Fruit fly (Drosophila melanogaster) whole organism, embryonic: ENCODE data around the gene CG2321.

Source experiments
- B-H1 ChIP-seq: fragments of 200-800 bp; sonication (Bioruptor generic); IDR thresholded peaks from 3 replicates; pipeline ENCODE4 v1.3.6; 2022; ENCODE audit warnings: missing biosample characterization, missing genetic modification characterization
- B-H2 ChIP-seq: fragments of 200-800 bp; sonication (Bioruptor generic); optimal IDR thresholded peaks from 2 replicates; lab custom pipeline; 2018; ENCODE audit warnings: missing biosample characterization, mild to moderate bottlenecking, missing genetic modification characterization
- CG10209 ChIP-seq: fragments of 200-800 bp; sonication (Bioruptor generic); optimal IDR thresholded peaks from 3 replicates; lab custom pipeline; 2017; ENCODE audit warnings: missing biosample characterization, mild to moderate bottlenecking, missing genetic modification characterization, missing genetic modification reagents
- CG10431 ChIP-seq: fragments of 200-800 bp; sonication (Bioruptor generic); optimal IDR thresholded peaks from 3 replicates; lab custom pipeline; 2018; ENCODE audit warnings: missing biosample characterization, mild to moderate bottlenecking, missing genetic modification characterization
- CG11695 ChIP-seq: fragments of 200-800 bp; sonication (Bioruptor generic); IDR thresholded peaks from 3 replicates; pipeline ENCODE4 v1.3.6; 2022; ENCODE audit warnings: missing biosample characterization, missing genetic modification characterization
- CG12769 ChIP-seq: fragments of 200-800 bp; sonication (Bioruptor generic); optimal IDR thresholded peaks from 2 replicates; lab custom pipeline; 2019; ENCODE audit warnings: missing biosample characterization, mild to moderate bottlenecking, missing genetic modification characterization, moderate library complexity
- CG13424 ChIP-seq: fragments of 200-800 bp; sonication (Bioruptor generic); optimal IDR thresholded peaks from 2 replicates; lab custom pipeline; 2019; ENCODE audit warnings: missing biosample characterization, mild to moderate bottlenecking, missing genetic modification characterization, moderate library complexity
- CG14965 ChIP-seq: fragments of 200-800 bp; sonication (Bioruptor generic); optimal IDR thresholded peaks from 2 replicates; lab custom pipeline; 2016; ENCODE audit warnings: missing biosample characterization, missing genetic modification characterization, borderline replicate concordance
- CG1602 ChIP-seq: fragments of 200-800 bp; sonication (Bioruptor generic); optimal IDR thresholded peaks from 3 replicates; lab custom pipeline; 2016; ENCODE audit warnings: missing biosample characterization, missing genetic modification characterization
- CG1603 ChIP-seq: fragments of 200-800 bp; sonication (Bioruptor generic); optimal IDR thresholded peaks from 2 replicates; lab custom pipeline; 2019; ENCODE audit warnings: missing biosample characterization, mild to moderate bottlenecking, missing genetic modification characterization, moderate library complexity
- CG1647 ChIP-seq: fragments of 200-800 bp; sonication (Bioruptor generic); optimal IDR thresholded peaks from 3 replicates; lab custom pipeline; 2016; ENCODE audit warnings: missing biosample characterization, missing genetic modification characterization
- CG17186 ChIP-seq: fragments of 200-800 bp; sonication (Bioruptor generic); optimal IDR thresholded peaks from 3 replicates; lab custom pipeline; 2017; ENCODE audit warnings: missing biosample characterization, missing genetic modification reagents, missing genetic modification characterization
- CG17328 ChIP-seq: fragments of 200-800 bp; sonication (Bioruptor generic); IDR thresholded peaks from 2 replicates; pipeline ENCODE4 v1.3.6; 2022; ENCODE audit warnings: missing biosample characterization, missing genetic modification characterization
- CG17802 ChIP-seq: fragments of 200-800 bp; sonication (Bioruptor generic); optimal IDR thresholded peaks from 2 replicates; lab custom pipeline; 2018; ENCODE audit warnings: missing biosample characterization, mild to moderate bottlenecking, missing genetic modification characterization, moderate library complexity
- CG2120 ChIP-seq: fragments of 200-800 bp; sonication (Bioruptor generic); optimal IDR thresholded peaks from 3 replicates; lab custom pipeline; 2016; ENCODE audit warnings: missing biosample characterization, missing genetic modification characterization
- CG2199 ChIP-seq: fragments of 200-800 bp; sonication (Bioruptor generic); IDR thresholded peaks from 3 replicates; pipeline ENCODE4 v1.3.6; 2022; ENCODE audit warnings: missing biosample characterization, missing genetic modification characterization
- CG2202 ChIP-seq: fragments of 200-800 bp; sonication (Bioruptor generic); optimal IDR thresholded peaks from 2 replicates; lab custom pipeline; 2018; ENCODE audit warnings: missing biosample characterization, mild to moderate bottlenecking, missing genetic modification characterization
- CG2678 ChIP-seq: fragments of 200-800 bp; sonication (Bioruptor generic); optimal IDR thresholded peaks from 3 replicates; lab custom pipeline; 2019; ENCODE audit warnings: missing biosample characterization, mild to moderate bottlenecking, missing genetic modification characterization, moderate library complexity
- CG3163 ChIP-seq: fragments of 200-800 bp; sonication (Bioruptor generic); optimal IDR thresholded peaks from 3 replicates; lab custom pipeline; 2016; ENCODE audit warnings: missing biosample characterization, missing genetic modification characterization
- CG3838 ChIP-seq: fragments of 200-800 bp; sonication (Bioruptor generic); optimal IDR thresholded peaks from 3 replicates; lab custom pipeline; 2016; ENCODE audit warnings: missing biosample characterization, missing genetic modification characterization
- CG4282 ChIP-seq: fragments of 200-800 bp; sonication (Bioruptor generic); optimal IDR thresholded peaks from 2 replicates; lab custom pipeline; 2016; ENCODE audit warnings: missing biosample characterization, missing genetic modification characterization
- CG6175 ChIP-seq: fragments of 200-800 bp; sonication (Bioruptor generic); IDR thresholded peaks from 3 replicates; pipeline ENCODE4 v1.3.6; 2022; ENCODE audit warnings: missing biosample characterization, missing genetic modification characterization
- CG8089 ChIP-seq: fragments of 200-800 bp; sonication (Bioruptor generic); optimal IDR thresholded peaks from 3 replicates; lab custom pipeline; 2016; ENCODE audit warnings: missing biosample characterization, missing genetic modification characterization
- CG8944 ChIP-seq: fragments of 200-800 bp; sonication (Bioruptor generic); optimal IDR thresholded peaks from 3 replicates; lab custom pipeline; 2016; ENCODE audit warnings: missing biosample characterization, missing genetic modification characterization
- CTCF ChIP-seq: fragments of 200-800 bp; sonication (Bioruptor generic); optimal IDR thresholded peaks from 2 replicates; lab custom pipeline; 2017; ENCODE audit warnings: missing biosample characterization, mild to moderate bottlenecking, missing genetic modification characterization, moderate library complexity
- Camta ChIP-seq: fragments of 200-800 bp; sonication (Bioruptor generic); optimal IDR thresholded peaks from 2 replicates; lab custom pipeline; 2016; ENCODE audit warnings: missing biosample characterization, missing genetic modification characterization
- E2f2 ChIP-seq: fragments of 200-800 bp; sonication (Bioruptor generic); IDR thresholded peaks from 2 replicates; pipeline ENCODE4 v1.3.6; 2022; ENCODE audit warnings: missing biosample characterization, missing genetic modification characterization
- Ets65A ChIP-seq: fragments of 200-800 bp; sonication (Bioruptor generic); peaks from one replicate; lab custom pipeline; 2016; ENCODE audit warnings: missing biosample characterization, missing genetic modification characterization
- Fer3 ChIP-seq: fragments of 200-800 bp; sonication (Bioruptor generic); optimal IDR thresholded peaks from 2 replicates; lab custom pipeline; 2018; ENCODE audit warnings: missing biosample characterization, mild to moderate bottlenecking, missing genetic modification characterization, moderate library complexity
- HLH3B ChIP-seq: fragments of 200-800 bp; sonication (Bioruptor generic); IDR thresholded peaks from 2 replicates; pipeline ENCODE4 v1.3.6; 2022; ENCODE audit warnings: missing biosample characterization, missing genetic modification characterization
- Hey ChIP-seq: fragments of 200-800 bp; sonication (Bioruptor generic); optimal IDR thresholded peaks from 3 replicates; lab custom pipeline; 2018; ENCODE audit warnings: missing biosample characterization, mild to moderate bottlenecking, missing genetic modification characterization
- Kr ChIP-seq: fragments of 200-800 bp; sonication (Bioruptor generic); optimal IDR thresholded peaks from 2 replicates; lab custom pipeline; 2017; ENCODE audit warnings: missing biosample characterization, mild to moderate bottlenecking, missing genetic modification characterization
- PHDP ChIP-seq: fragments of 200-800 bp; sonication (Bioruptor generic); optimal IDR thresholded peaks from 3 replicates; lab custom pipeline; 2018; ENCODE audit warnings: missing biosample characterization, mild to moderate bottlenecking, missing genetic modification characterization, moderate library complexity
- Sox102F ChIP-seq: fragments of 200-800 bp; sonication (Bioruptor generic); optimal IDR thresholded peaks from 2 replicates; lab custom pipeline; 2018; ENCODE audit warnings: missing biosample characterization, mild to moderate bottlenecking, missing genetic modification characterization, moderate library complexity
- Usf ChIP-seq: fragments of 200-800 bp; sonication (Bioruptor generic); optimal IDR thresholded peaks from 2 replicates; lab custom pipeline; 2017; ENCODE audit warnings: missing genotype, missing biosample characterization, missing genetic modification characterization
- abd-A ChIP-seq: fragments of 200-800 bp; sonication (Bioruptor generic); optimal IDR thresholded peaks from 3 replicates; lab custom pipeline; 2019; ENCODE audit warnings: missing biosample characterization, mild to moderate bottlenecking, missing genetic modification characterization, moderate library complexity
- dm ChIP-seq: fragments of 200-800 bp; sonication (Bioruptor generic); optimal IDR thresholded peaks from 3 replicates; lab custom pipeline; 2016; ENCODE audit warnings: missing biosample characterization, missing genetic modification characterization
- gsb-n ChIP-seq: fragments of 200-800 bp; sonication (Bioruptor generic); optimal IDR thresholded peaks from 3 replicates; lab custom pipeline; 2018; ENCODE audit warnings: missing biosample characterization, mild to moderate bottlenecking, missing genetic modification characterization
- jing ChIP-seq: fragments of 200-800 bp; sonication (Bioruptor generic); optimal IDR thresholded peaks from 2 replicates; lab custom pipeline; 2018; ENCODE audit warnings: missing biosample characterization, mild to moderate bottlenecking, missing genetic modification characterization
- ken ChIP-seq: fragments of 200-800 bp; sonication (Bioruptor generic); IDR thresholded peaks from 3 replicates; pipeline ENCODE4 v1.3.6; 2022; ENCODE audit warnings: missing biosample characterization, missing genetic modification characterization
- lola ChIP-seq, 3 experiments: fragments of >200 bp in 2 of 3; fragments of 200-800 bp in 1 of 3; sonication (Bioruptor generic) in 1 of 3; optimal IDR thresholded peaks; 2 replicates each; lab custom pipeline; 2017 to 2019; ENCODE audit warnings: missing biosample characterization in 3 of 3, missing genetic modification characterization in 3 of 3, mild to moderate bottlenecking in 1 of 3, moderate library complexity in 1 of 3
- nerfin-1 ChIP-seq: fragments of 200-800 bp; sonication (Bioruptor generic); optimal IDR thresholded peaks from 3 replicates; lab custom pipeline; 2019; ENCODE audit warnings: missing biosample characterization, mild to moderate bottlenecking, missing genetic modification characterization, moderate library complexity
- phol ChIP-seq: fragments of 200-800 bp; sonication (Bioruptor generic); optimal IDR thresholded peaks from 3 replicates; lab custom pipeline; 2018; ENCODE audit warnings: missing biosample characterization, mild to moderate bottlenecking, missing genetic modification characterization, moderate library complexity
- row ChIP-seq: fragments of 200-800 bp; sonication (Bioruptor generic); IDR thresholded peaks from 3 replicates; pipeline ENCODE4 v1.3.6; 2022; ENCODE audit warnings: missing biosample characterization, missing genetic modification characterization
- scrt ChIP-seq: fragments of 200-800 bp; sonication (Bioruptor generic); optimal IDR thresholded peaks from 2 replicates; lab custom pipeline; 2018; ENCODE audit warnings: missing biosample characterization, mild to moderate bottlenecking, missing genetic modification characterization, moderate library complexity
- sens ChIP-seq: fragments of 200-800 bp; sonication (Bioruptor generic); peaks from one replicate; lab custom pipeline; 2016; ENCODE audit warnings: missing biosample characterization, missing genetic modification characterization
- slbo ChIP-seq: fragments of 200-800 bp; sonication (Bioruptor generic); IDR thresholded peaks from 2 replicates; pipeline ENCODE4 v1.3.6; 2022; ENCODE audit warnings: missing biosample characterization, missing genetic modification characterization
- sqz ChIP-seq: fragments of 200-800 bp; sonication (Bioruptor generic); optimal IDR thresholded peaks from 3 replicates; lab custom pipeline; 2018; ENCODE audit warnings: missing biosample characterization, mild to moderate bottlenecking, missing genetic modification characterization
- unpg ChIP-seq: fragments of 200-800 bp; sonication (Bioruptor generic); optimal IDR thresholded peaks from 3 replicates; lab custom pipeline; 2018; ENCODE audit warnings: missing biosample characterization, mild to moderate bottlenecking, missing genetic modification characterization, moderate library complexity
- zf30C ChIP-seq: fragments of 200-800 bp; sonication (Bioruptor generic); optimal IDR thresholded peaks from 3 replicates; lab custom pipeline; 2018; ENCODE audit warnings: missing biosample characterization, mild to moderate bottlenecking, missing genetic modification characterization

Gene CG2321

dm6 chr3R:29470122-29470521 lies 18.9 kb downstream of the CG2321 start (continued):
- peak; percentile 22 for TF ChIP-seq CG2120 (GFP tag; lab: Kevin White, UChicago)
- TF ChIP-seq Hey, result no peak
- TF ChIP-seq E2f2 (GFP tag; lab: Robert Waterston, UW), result no peak
- peak; percentile 47 for TF ChIP-seq sens
- no peak for TF ChIP-seq CG11695 (GFP tag; lab: Robert Waterston, UW)
- TF ChIP-seq lola (GFP tag; optimal IDR thresholded peaks at IDR 0.05; lab: Kevin White, UChicago), result no peak
- no peak for TF ChIP-seq phol (tag; lab: Kevin White, UChicago)
- TF ChIP-seq Sox102F (GFP tag; lab: Kevin White, UChicago), result peak; percentile 19
- TF ChIP-seq CG2678 (tag; lab: Kevin White, UChicago), result no peak
- no peak for TF ChIP-seq CTCF
- TF ChIP-seq CG3163 (GFP tag; lab: Kevin White, UChicago), result no peak
- no peak for TF ChIP-seq CG13424
- TF ChIP-seq gsb-n (tag; lab: Kevin White, UChicago), result no peak
- peak; percentile 0 for TF ChIP-seq jing
- no peak for TF ChIP-seq CG1602
- TF ChIP-seq PHDP (tag; lab: Kevin White, UChicago), result peak; percentile 1
- peak; percentile 15 for TF ChIP-seq CG12769 (tag; lab: Kevin White, UChicago)
- TF ChIP-seq CG1603, result peak; percentile 8
- TF ChIP-seq CG8944 (GFP tag; lab: Kevin White, UChicago), result no peak
- peak; percentile 48; the same call in 1 of the 2 replicates for TF ChIP-seq slbo (GFP tag; lab: Robert Waterston, UW)
- TF ChIP-seq CG10431 (GFP tag; lab: Kevin White, UChicago), result no peak
- peak; percentile 42; the same call in 1 of the 3 replicates for TF ChIP-seq row
- TF ChIP-seq CG10209 (GFP tag; lab: Kevin White, UChicago), result no peak
- TF ChIP-seq Usf (GFP tag; lab: Kevin White, UChicago), result no peak
- no peak for TF ChIP-seq CG17328
- no peak for TF ChIP-seq CG4282 (GFP tag; lab: Kevin White, UChicago)
- no peak for TF ChIP-seq CG17802 (tag; lab: Kevin White, UChicago)
- TF ChIP-seq CG14965 (GFP tag; lab: Kevin White, UChicago), result no peak
- peak; percentile 90 for TF ChIP-seq Ets65A
- TF ChIP-seq CG1647 (GFP tag; lab: Kevin White, UChicago), result no peak
- TF ChIP-seq, all 482 proteins: peak for 20

DNA sequence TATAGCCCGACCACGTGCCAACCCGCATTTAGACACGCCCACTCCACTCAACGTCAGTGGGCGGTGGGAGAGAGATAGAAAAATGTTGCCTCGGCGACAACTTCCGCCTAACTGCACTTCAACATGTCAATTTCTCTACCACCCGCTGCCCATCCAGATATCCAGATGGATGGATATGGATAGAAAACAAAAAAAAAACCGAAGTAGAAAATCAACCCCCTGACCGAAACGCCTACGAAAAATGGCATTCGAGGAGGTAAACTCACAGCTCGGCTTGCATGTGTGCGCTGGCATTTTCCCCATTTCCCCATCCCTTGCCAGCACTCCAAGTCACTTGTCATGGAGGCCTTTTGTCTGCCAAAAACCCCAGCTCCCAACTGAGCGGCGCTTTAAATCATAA lies 22.3 kb downstream of the CG2321 start:
- TF ChIP-seq scrt (GFP tag; lab: Kevin White, UChicago) (no peak), CG2199 (GFP tag; lab: Robert Waterston, UW) (no peak), Hey (peak; percentile 28), B-H1 (GFP tag; lab: Robert Waterston, UW) (no peak), sqz (GFP tag; lab: Kevin White, UChicago) (peak; percentile 53), Kr (GFP tag; lab: Kevin White, UChicago) (peak; percentile 4), CG8089 (no peak), Ets65A (peak; percentile 79), nerfin-1 (tag; lab: Kevin White, UChicago) (peak; percentile 63)
- TF ChIP-seq, all 482 proteins: peak for 5

dm6 chr3R:29461846-29462245 lies 27.2 kb downstream of the CG2321 start:
- no peak for TF ChIP-seq abd-A
- no peak for TF ChIP-seq B-H2 (GFP tag; lab: Kevin White, UChicago)
- TF ChIP-seq CG2202 (tag; lab: Kevin White, UChicago), result no peak
- no peak for TF ChIP-seq CG1647 (GFP tag; lab: Kevin White, UChicago)
- TF ChIP-seq CG17186, result no peak
- no peak for TF ChIP-seq Sox102F (GFP tag; lab: Kevin White, UChicago)
- no peak for TF ChIP-seq CG3838
- peak; percentile 31; the same call in 1 of the 2 replicates for TF ChIP-seq HLH3B (GFP tag; lab: Robert Waterston, UW)
- TF ChIP-seq Fer3 (tag; lab: Kevin White, UChicago), result no peak
- no peak for TF ChIP-seq zf30C (GFP tag; lab: Kevin White, UChicago)
- no peak for TF ChIP-seq Camta (GFP tag; lab: Kevin White, UChicago)
- no peak for TF ChIP-seq CTCF
- no peak for TF ChIP-seq CG10209 (GFP tag; lab: Kevin White, UChicago)
- peak; percentile 50; the same call in 1 of the 3 replicates for TF ChIP-seq ken (GFP tag; lab: Robert Waterston, UW)
- TF ChIP-seq unpg (GFP tag; lab: Kevin White, UChicago), result no peak
- no peak for TF ChIP-seq CG6175 (GFP tag; lab: Robert Waterston, UW)
- TF ChIP-seq PHDP (tag; lab: Kevin White, UChicago), result no peak
- no peak for TF ChIP-seq dm (GFP tag; lab: Kevin White, UChicago)
